Fruit fly (Drosophila melanogaster) whole organism, adult: ENCODE measurements around the gene Cadps.
A peak's percentile ranks its signal among the peaks of the same experiment; 100 is the strongest.
"Not testable (repeated sequence)": the region's sequence is repeated elsewhere in the genome, so short reads cannot be mapped to it uniquely, and the experiment has no call there.

Experiments
- CG14711 ChIP-seq: fragments of 200-800 bp; sonication (Bioruptor generic); optimal IDR thresholded peaks from 2 replicates; lab custom pipeline; 2018; ENCODE audit warnings: missing biosample characterization, mild to moderate bottlenecking, missing genetic modification characterization, moderate library complexity
- CG1620 ChIP-seq: fragments of 200-800 bp; sonication (Bioruptor generic); optimal IDR thresholded peaks from 2 replicates; lab custom pipeline; 2016; ENCODE audit warnings: missing biosample characterization, missing genetic modification characterization
- CG33017 ChIP-seq: fragments of 200-800 bp; sonication (Bioruptor generic); optimal IDR thresholded peaks from 2 replicates; lab custom pipeline; 2018; ENCODE audit warnings: missing biosample characterization, mild to moderate bottlenecking, missing genetic modification characterization, moderate library complexity
- CG5204 ChIP-seq: fragments of 200-800 bp; sonication (Bioruptor generic); optimal IDR thresholded peaks from 2 replicates; lab custom pipeline; 2016; ENCODE audit warnings: missing biosample characterization, missing genetic modification characterization
- CG7045 ChIP-seq: fragments of 200-800 bp; sonication (Bioruptor generic); optimal IDR thresholded peaks from 2 replicates; lab custom pipeline; 2017; ENCODE audit warnings: missing biosample characterization, mild to moderate bottlenecking, missing genetic modification characterization
- CG7101 ChIP-seq: fragments of 200-800 bp; sonication (Bioruptor generic); optimal IDR thresholded peaks from 2 replicates; lab custom pipeline; 2018; ENCODE audit warnings: missing biosample characterization, mild to moderate bottlenecking, missing genetic modification characterization, moderate library complexity
- Clk ChIP-seq: fragments of 200-800 bp; sonication (Bioruptor generic); optimal IDR thresholded peaks from 2 replicates; lab custom pipeline; 2017; ENCODE audit warnings: missing biosample characterization, missing genetic modification characterization
- Crg-1 ChIP-seq: fragments of 200-800 bp; sonication (Bioruptor generic); optimal IDR thresholded peaks from 2 replicates; lab custom pipeline; 2016; ENCODE audit warnings: missing biosample characterization, missing genetic modification characterization
- Hr96 ChIP-seq: fragments of 200-800 bp; sonication (Bioruptor generic); optimal IDR thresholded peaks from 2 replicates; lab custom pipeline; 2016; ENCODE audit warnings: missing biosample characterization, missing genetic modification characterization
- Mnt ChIP-seq: fragments of 200-800 bp; sonication (Bioruptor generic); optimal IDR thresholded peaks from 2 replicates; lab custom pipeline; 2016; ENCODE audit warnings: missing biosample characterization, mild to moderate bottlenecking, missing genetic modification characterization
- cnc ChIP-seq, 2 experiments: fragments of >200 bp; optimal IDR thresholded peaks; 2 replicates each; lab custom pipeline; 2017
- kay ChIP-seq: fragments of 200-800 bp; sonication (Bioruptor generic); peaks from one replicate; lab custom pipeline; 2016; ENCODE audit warnings: missing biosample characterization, missing genetic modification characterization, borderline replicate concordance
- pad ChIP-seq: fragments of 200-800 bp; sonication (Bioruptor generic); optimal IDR thresholded peaks from 3 replicates; lab custom pipeline; 2017; ENCODE audit warnings: missing biosample characterization, missing genetic modification characterization, mild to moderate bottlenecking, moderate library complexity, missing genetic modification reagents
- tj ChIP-seq: fragments of 200-800 bp; sonication (Bioruptor generic); optimal IDR thresholded peaks from 3 replicates; lab custom pipeline; 2017; ENCODE audit warnings: missing biosample characterization, mild to moderate bottlenecking, missing genetic modification characterization, moderate library complexity

DNA sequence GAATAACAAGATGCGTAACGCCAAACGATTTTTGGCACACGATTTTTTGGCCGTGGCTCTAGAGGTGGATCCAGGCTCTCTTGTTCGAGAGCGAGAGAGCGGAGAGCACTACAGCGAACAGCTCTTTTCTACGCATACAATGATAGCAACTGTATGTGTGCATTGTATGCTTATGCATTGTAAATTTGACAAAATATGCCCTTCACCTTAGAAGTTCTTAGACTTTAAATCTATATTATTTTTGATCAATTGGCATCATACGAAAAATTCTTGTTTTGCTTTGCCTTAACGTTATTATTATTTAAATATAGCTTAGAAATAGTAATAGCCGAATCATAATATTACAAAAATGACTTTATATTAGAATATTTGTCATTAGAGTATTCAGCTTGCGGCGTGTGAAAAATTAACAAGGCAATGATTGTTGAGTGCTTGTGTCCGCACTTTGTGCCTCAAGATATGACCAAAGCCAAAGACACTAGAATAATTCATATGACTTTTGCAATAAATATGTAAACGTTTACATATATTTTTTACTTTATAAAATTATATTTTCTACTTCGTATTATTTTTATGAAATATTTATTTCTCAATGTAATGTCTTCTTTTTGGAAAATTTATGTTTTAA, 26.5 kb downstream of the Cadps start:
- TF ChIP-seq CG33017; Clk (GFP tag; lab: Kevin White, UChicago); CG7101 (tag; lab: Kevin White, UChicago); CG7045; pad; Hr96 (GFP tag; lab: Kevin White, UChicago); CG14711 (tag; lab: Kevin White, UChicago); kay (GFP tag; lab: Kevin White, UChicago); Mnt (GFP tag; lab: Kevin White, UChicago); Crg-1 (GFP tag; lab: Kevin White, UChicago); CG5204 (GFP tag; lab: Kevin White, UChicago); CG1620 (GFP tag; lab: Kevin White, UChicago); cnc (optimal IDR thresholded peaks at IDR 0.05; lab: Kevin White, UChicago): not testable (repeated sequence)
- peak; percentile 9 for TF ChIP-seq tj (GFP tag; lab: Kevin White, UChicago)
